Fruit fly (Drosophila melanogaster) whole organism, pupa: ENCODE measurements around the gene CG5969.

Experiments
- CG15710 ChIP-seq: fragments of 200-800 bp; sonication (Bioruptor generic); optimal IDR thresholded peaks from 2 replicates; lab custom pipeline; 2018; ENCODE audit warnings: missing biosample characterization, mild to moderate bottlenecking, missing genetic modification characterization, moderate library complexity
- CG32121 ChIP-seq: fragments of 200-800 bp; sonication (Bioruptor generic); IDR thresholded peaks from 2 replicates; pipeline ENCODE4 v1.3.6; 2022; ENCODE audit warnings: missing biosample characterization, missing genetic modification characterization
- CG34367 ChIP-seq: fragments of 200-800 bp; sonication (Bioruptor generic); optimal IDR thresholded peaks from 2 replicates; lab custom pipeline; 2018; ENCODE audit warnings: missing biosample characterization, mild to moderate bottlenecking, missing genetic modification characterization
- CG4496 ChIP-seq: fragments of 200-800 bp; sonication (Bioruptor generic); IDR thresholded peaks from 3 replicates; pipeline ENCODE4 v1.3.6; 2022; ENCODE audit warnings: missing biosample characterization, missing genetic modification characterization
- CG8159 ChIP-seq: fragments of 200-800 bp; sonication (Bioruptor generic); optimal IDR thresholded peaks from 3 replicates; lab custom pipeline; 2018; ENCODE audit warnings: missing biosample characterization, mild to moderate bottlenecking, missing genetic modification characterization, moderate library complexity
- CG8301 ChIP-seq: fragments of 200-800 bp; sonication (Bioruptor generic); optimal IDR thresholded peaks from 2 replicates; lab custom pipeline; 2018; ENCODE audit warnings: missing biosample characterization, mild to moderate bottlenecking, missing genetic modification characterization
- D1 ChIP-seq: fragments of 200-800 bp; sonication (Bioruptor generic); optimal IDR thresholded peaks from 2 replicates; lab custom pipeline; 2018; ENCODE audit warnings: missing biosample characterization, mild to moderate bottlenecking, missing genetic modification characterization, moderate library complexity
- EcR ChIP-seq: fragments of 200-800 bp; sonication (Bioruptor generic); optimal IDR thresholded peaks from 3 replicates; lab custom pipeline; 2019; ENCODE audit warnings: missing biosample characterization, missing genetic modification characterization, mild to moderate bottlenecking, moderate library complexity, missing genetic modification reagents
- Ets98B ChIP-seq: fragments of 200-800 bp; sonication (Bioruptor generic); IDR thresholded peaks from 2 replicates; pipeline ENCODE4 v1.3.6; 2022; ENCODE audit warnings: missing biosample characterization, missing genetic modification characterization
- Pif1B ChIP-seq: fragments of 200-800 bp; sonication (Bioruptor generic); optimal IDR thresholded peaks from 3 replicates; lab custom pipeline; 2016; ENCODE audit warnings: missing biosample characterization, missing genetic modification characterization
- fd96Ca ChIP-seq: fragments of 200-800 bp; sonication (Bioruptor generic); IDR thresholded peaks from 3 replicates; pipeline ENCODE4 v1.3.6; 2022; ENCODE audit warnings: missing biosample characterization, missing genetic modification characterization
- gl ChIP-seq: fragments of 200-800 bp; sonication (Bioruptor generic); optimal IDR thresholded peaks from 2 replicates; lab custom pipeline; 2018; ENCODE audit warnings: missing biosample characterization, mild to moderate bottlenecking, missing genetic modification characterization
- rn ChIP-seq: fragments of 200-800 bp; sonication (Bioruptor generic); IDR thresholded peaks from 2 replicates; pipeline ENCODE4 v1.3.6; 2022; ENCODE audit warnings: missing biosample characterization, missing genetic modification characterization

dm6 chr3L:20466599-20466998 is 7.0 kb upstream of the CG5969 start, which contains the start of gene Tdh:
- no peak for TF ChIP-seq rn (GFP tag; lab: Robert Waterston, UW)
- TF ChIP-seq Pif1B (GFP tag; lab: Kevin White, UChicago) = no peak
- TF ChIP-seq fd96Ca = no peak
- no peak for TF ChIP-seq Ets98B
- TF ChIP-seq CG4496 = no peak
- TF ChIP-seq D1 (tag; lab: Kevin White, UChicago) = no peak
- TF ChIP-seq CG15710 (tag; lab: Kevin White, UChicago) = no peak
- no peak for TF ChIP-seq gl (tag; lab: Kevin White, UChicago)
- no peak for TF ChIP-seq CG8301
- TF ChIP-seq EcR (GFP tag; lab: Kevin White, UChicago) = no peak
- TF ChIP-seq CG34367 (tag; lab: Kevin White, UChicago) = no peak
- no peak for TF ChIP-seq CG8159 (tag; lab: Kevin White, UChicago)
- TF ChIP-seq CG32121 (GFP tag; lab: Robert Waterston, UW) = no peak
